Comparison of ENCODE assay signal across 4 fruit fly cellular contexts in genomic region chr2L:14237510-14238277, dm6.
TF ChIP-seq lines count a peak whose summit lies in the region.

No protein-coding gene starts in this region.

- TF ChIP-seq CTCF in whole organism, embryonic (GFP tag; optimal IDR thresholded peaks at IDR 0.05; lab: Kevin White, UChicago) = no peak

TF ChIP-seq in whole organism, embryonic, 481 proteins besides CTCF, POLR2A, EP300 and RAD21 (continues in another document):
- TF ChIP-seq luna (GFP tag; optimal IDR thresholded peaks at IDR 0.05; lab: Kevin White, UChicago) (no peak), croc (GFP tag; conservative IDR thresholded peaks at IDR 0.05; lab: Robert Waterston, UW) (peak; percentile 45; the same call in 2 of the 3 replicates), eve (GFP tag; optimal IDR thresholded peaks at IDR 0.05; lab: Kevin White, UChicago) (no peak), pros (GFP tag; optimal IDR thresholded peaks at IDR 0.05; lab: Kevin White, UChicago) (no peak), CG13123 (GFP tag; optimal IDR thresholded peaks at IDR 0.05; lab: Kevin White, UChicago) (no peak), lab (GFP tag; optimal IDR thresholded peaks at IDR 0.05; lab: Kevin White, UChicago) (peak; percentile 57), CG17612 (GFP tag; IDR thresholded peaks at IDR 0.05; lab: Robert Waterston, UW) (no peak), CG17912 (GFP tag; optimal IDR thresholded peaks at IDR 0.05; lab: Kevin White, UChicago) (no peak), Bteb2 (GFP tag; optimal IDR thresholded peaks at IDR 0.05; lab: Kevin White, UChicago) (no peak), C15 (GFP tag; IDR thresholded peaks at IDR 0.05; lab: Robert Waterston, UW) (no peak), ro (GFP tag; IDR thresholded peaks at IDR 0.05; lab: Robert Waterston, UW) (no peak), Meics (GFP tag; optimal IDR thresholded peaks at IDR 0.05; lab: Kevin White, UChicago) (peak; percentile 23), CG6813 (GFP tag; optimal IDR thresholded peaks at IDR 0.05; lab: Kevin White, UChicago) (peak; percentile 16), Asciz (GFP tag; optimal IDR thresholded peaks at IDR 0.05; lab: Kevin White, UChicago) (peak; percentile 66), chn (GFP tag; optimal IDR thresholded peaks at IDR 0.05; lab: Kevin White, UChicago) (no peak), ttk (GFP tag; IDR thresholded peaks at IDR 0.05; lab: Robert Waterston, UW) (peak; percentile 45), Hr3 (GFP tag; optimal IDR thresholded peaks at IDR 0.05; lab: Kevin White, UChicago) (no peak), CG11696 (GFP tag; IDR thresholded peaks at IDR 0.05; lab: Robert Waterston, UW) (peak; percentile 62), Xrp1 (GFP tag; IDR thresholded peaks at IDR 0.05; lab: Robert Waterston, UW) (peak; percentile 54; the same call in 1 of the 2 replicates), CG6254 (GFP tag; optimal IDR thresholded peaks at IDR 0.05; lab: Kevin White, UChicago) (peak; percentile 57), sug (tag; optimal IDR thresholded peaks at IDR 0.05; lab: Kevin White, UChicago) (no peak), ara (GFP tag; IDR thresholded peaks at IDR 0.05; lab: Robert Waterston, UW) (no peak), D19A (tag; optimal IDR thresholded peaks at IDR 0.05; lab: Kevin White, UChicago) (peak; percentile 8)

TF ChIP-seq in whole organism, prepupa, 60 proteins besides CTCF, POLR2A, EP300 and RAD21 (continues in another document):
- TF ChIP-seq CG6163 (GFP tag; IDR thresholded peaks at IDR 0.05; lab: Robert Waterston, UW) (peak; percentile 78), CG10669 (GFP tag; optimal IDR thresholded peaks at IDR 0.05; lab: Kevin White, UChicago) (peak; percentile 84), Eip93F (GFP tag; optimal IDR thresholded peaks at IDR 0.05; lab: Kevin White, UChicago) (no peak), Ets96B (tag; optimal IDR thresholded peaks at IDR 0.05; lab: Kevin White, UChicago) (peak; percentile 84), Sox14 (GFP tag; optimal IDR thresholded peaks at IDR 0.05; lab: Kevin White, UChicago) (peak; percentile 74), vri (GFP tag; optimal IDR thresholded peaks at IDR 0.05; lab: Kevin White, UChicago) (no peak), CG8632 (GFP tag; optimal IDR thresholded peaks at IDR 0.05; lab: Kevin White, UChicago) (peak; percentile 82), CG6792 (GFP tag; optimal IDR thresholded peaks at IDR 0.05; lab: Kevin White, UChicago) (peak; percentile 81), Hr4 (GFP tag; optimal IDR thresholded peaks at IDR 0.05; lab: Kevin White, UChicago) (peak; percentile 78), eg (GFP tag; IDR thresholded peaks at IDR 0.05; lab: Robert Waterston, UW) (peak; percentile 64), CG10631 (GFP tag; optimal IDR thresholded peaks at IDR 0.05; lab: Kevin White, UChicago) (peak; percentile 81), CG3032 (tag; optimal IDR thresholded peaks at IDR 0.05; lab: Kevin White, UChicago) (peak; percentile 87), fkh (GFP tag; optimal IDR thresholded peaks at IDR 0.05; lab: Kevin White, UChicago) (peak; percentile 34), Met (GFP tag; optimal IDR thresholded peaks at IDR 0.05; lab: Kevin White, UChicago) (peak; percentile 64), CG31627 (GFP tag; optimal IDR thresholded peaks at IDR 0.05; lab: Kevin White, UChicago) (peak; percentile 57), svp (GFP tag; lab: Kevin White, UChicago) (peak; percentile 96), Eip78C (GFP tag; lab: Kevin White, UChicago) (peak; percentile 94), CG8319 (GFP tag; optimal IDR thresholded peaks at IDR 0.05; lab: Kevin White, UChicago) (peak; percentile 79), salr (GFP tag; optimal IDR thresholded peaks at IDR 0.05; lab: Kevin White, UChicago) (peak; percentile 48 to 65), CG6276 (GFP tag; optimal IDR thresholded peaks at IDR 0.05; lab: Kevin White, UChicago) (peak; percentile 72), CG7368 (GFP tag; optimal IDR thresholded peaks at IDR 0.05; lab: Kevin White, UChicago) (peak; percentile 63), Gug (GFP tag; IDR thresholded peaks at IDR 0.05; lab: Robert Waterston, UW) (peak; percentile 61), OdsH (GFP tag; optimal IDR thresholded peaks at IDR 0.05; lab: Kevin White, UChicago) (peak; percentile 78), Smox (GFP tag; optimal IDR thresholded peaks at IDR 0.05; lab: Kevin White, UChicago) (peak; percentile 63)

TF ChIP-seq in whole organism, pupa, 21 proteins besides CTCF, POLR2A, EP300 and RAD21:
- TF ChIP-seq CG13204 (GFP tag; optimal IDR thresholded peaks at IDR 0.05; lab: Kevin White, UChicago) = peak; percentile 53
- TF ChIP-seq CG8301 (tag; optimal IDR thresholded peaks at IDR 0.05; lab: Kevin White, UChicago) = peak; percentile 83
- TF ChIP-seq Ets98B (GFP tag; IDR thresholded peaks at IDR 0.05; lab: Robert Waterston, UW) = peak; percentile 42; the same call in 1 of the 2 replicates
- TF ChIP-seq D1 (tag; optimal IDR thresholded peaks at IDR 0.05; lab: Kevin White, UChicago) = peak; percentile 72
- TF ChIP-seq CG32121 (GFP tag; IDR thresholded peaks at IDR 0.05; lab: Robert Waterston, UW) = peak; percentile 37; the same call in 1 of the 2 replicates
- 0 out of 2 replicates have a peak, but pooled peaks have one; percentile 28 for TF ChIP-seq CG12605 (GFP tag; IDR thresholded peaks at IDR 0.05; lab: Robert Waterston, UW)
- TF ChIP-seq CG15710 (tag; optimal IDR thresholded peaks at IDR 0.05; lab: Kevin White, UChicago) = peak; percentile 90
- peak; percentile 82 for TF ChIP-seq CG9948 (tag; optimal IDR thresholded peaks at IDR 0.05; lab: Kevin White, UChicago)
- TF ChIP-seq CG4496 (GFP tag; IDR thresholded peaks at IDR 0.05; lab: Robert Waterston, UW) = peak; percentile 70
- no peak for TF ChIP-seq CG10348 (GFP tag; IDR thresholded peaks at IDR 0.05; lab: Robert Waterston, UW)
- peak; percentile 55 for TF ChIP-seq gl (tag; optimal IDR thresholded peaks at IDR 0.05; lab: Kevin White, UChicago)
- peak; percentile 81 for TF ChIP-seq CG17806 (tag; optimal IDR thresholded peaks at IDR 0.05; lab: Kevin White, UChicago)
- TF ChIP-seq EcR (GFP tag; optimal IDR thresholded peaks at IDR 0.05; lab: Kevin White, UChicago) = peak; percentile 48
- peak; percentile 77 for TF ChIP-seq Pif1B (GFP tag; optimal IDR thresholded peaks at IDR 0.05; lab: Kevin White, UChicago)
- TF ChIP-seq rn (GFP tag; IDR thresholded peaks at IDR 0.05; lab: Robert Waterston, UW) = no peak
- TF ChIP-seq CG14655 (GFP tag; optimal IDR thresholded peaks at IDR 0.05; lab: Kevin White, UChicago) = peak; percentile 88
- TF ChIP-seq fd96Ca (GFP tag; IDR thresholded peaks at IDR 0.05; lab: Robert Waterston, UW) = peak; percentile 65; the same call in 2 of the 3 replicates
- peak; percentile 73 for TF ChIP-seq Pif1A (GFP tag; optimal IDR thresholded peaks at IDR 0.05; lab: Kevin White, UChicago)
- peak; percentile 72 for TF ChIP-seq CG34367 (tag; optimal IDR thresholded peaks at IDR 0.05; lab: Kevin White, UChicago)
- peak; percentile 89 for TF ChIP-seq CG8159 (tag; optimal IDR thresholded peaks at IDR 0.05; lab: Kevin White, UChicago)
- peak; percentile 76 for TF ChIP-seq Snoo (tag; optimal IDR thresholded peaks at IDR 0.05; lab: Kevin White, UChicago)

TF ChIP-seq in whole organism, wandering third instar larva, 38 proteins besides CTCF, POLR2A, EP300 and RAD21:
- TF ChIP-seq dsf (GFP tag; optimal IDR thresholded peaks at IDR 0.05; lab: Kevin White, UChicago; ENCODE audit: borderline replicate concordance) = no peak
- no peak for TF ChIP-seq Hr78 (GFP tag; optimal IDR thresholded peaks at IDR 0.05; lab: Kevin White, UChicago)
- peak; percentile 40 for TF ChIP-seq fru (GFP tag; optimal IDR thresholded peaks at IDR 0.05; lab: Kevin White, UChicago)
- no peak for TF ChIP-seq tai (GFP tag; optimal IDR thresholded peaks at IDR 0.05; lab: Kevin White, UChicago)
- peak; percentile 31 for TF ChIP-seq Sp1 (GFP tag; optimal IDR thresholded peaks at IDR 0.05; lab: Kevin White, UChicago)
- TF ChIP-seq HLH106 (tag; optimal IDR thresholded peaks at IDR 0.05; lab: Kevin White, UChicago) = peak; percentile 32
- TF ChIP-seq CG9705 (GFP tag; optimal IDR thresholded peaks at IDR 0.05; lab: Kevin White, UChicago) = peak; percentile 6
- peak; percentile 18 for TF ChIP-seq psq (GFP tag; optimal IDR thresholded peaks at IDR 0.05; lab: Kevin White, UChicago)
- TF ChIP-seq h (GFP tag; optimal IDR thresholded peaks at IDR 0.05; lab: Kevin White, UChicago) = peak; percentile 22
- peak; percentile 18 for TF ChIP-seq dmrt93B (GFP tag; optimal IDR thresholded peaks at IDR 0.05; lab: Kevin White, UChicago)
- peak in 1 of 2 experiments; percentile 9 for TF ChIP-seq foxo (GFP tag; optimal IDR thresholded peaks at IDR 0.05; lab: Kevin White, UChicago)
TF ChIP-seq in whole organism, wandering third instar larva: peak in this region for 8.

Comparison
In these comparisons a context has a peak if more than half of its experiments do, and no peak if none do; other contexts are left out.
1. Of the 7 proteins assayed by ChIP-seq in both whole organism, embryonic and whole organism, prepupa: peak only in whole organism, embryonic: none; only in whole organism, prepupa: CG16779, Gug, Hr39 and Lpt; in both: Blimp-1 and Sox102F; in neither: 1.